ENCODE assay signal across 5 fruit fly cellular contexts in the genomic region with DNA sequence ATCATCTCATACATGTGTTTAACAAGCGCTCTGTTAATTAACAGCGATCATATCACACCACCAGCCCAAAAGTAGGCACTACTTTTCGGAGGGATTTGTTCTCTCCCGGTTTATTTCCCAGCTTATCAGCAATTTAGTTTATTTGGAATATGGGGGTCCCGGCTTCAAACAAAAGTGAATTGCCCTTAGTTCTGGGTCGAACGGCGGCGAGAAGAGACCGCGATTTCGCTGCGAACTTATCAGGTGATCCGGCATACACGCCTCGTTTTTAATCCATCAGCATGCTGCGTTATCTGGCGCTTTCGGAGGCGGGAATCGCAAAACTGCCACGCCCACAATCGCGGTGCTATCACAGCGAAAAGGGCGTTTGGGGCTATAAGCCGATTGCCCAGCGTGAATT.
A peak's percentile ranks its signal among the peaks of the same experiment; 100 is the strongest.
TF ChIP-seq lines count a peak whose summit lies in the region.

A gene (plus strand): TSS at position 186 of the 400 bp plus-strand sequence.

- TF ChIP-seq CTCF in whole organism, embryonic (GFP tag; optimal IDR thresholded peaks at IDR 0.05; lab: Kevin White, UChicago), result no peak

TF ChIP-seq in whole organism, adult, 20 proteins besides CTCF, POLR2A, EP300 and RAD21:
- TF ChIP-seq tj (GFP tag; optimal IDR thresholded peaks at IDR 0.05; lab: Kevin White, UChicago) (peak; percentile 27), Mnt (GFP tag; optimal IDR thresholded peaks at IDR 0.05; lab: Kevin White, UChicago) (peak; percentile 53), CG7045 (GFP tag; optimal IDR thresholded peaks at IDR 0.05; lab: Kevin White, UChicago) (no peak), Clk (GFP tag; optimal IDR thresholded peaks at IDR 0.05; lab: Kevin White, UChicago) (no peak), kay (GFP tag; lab: Kevin White, UChicago; ENCODE audit: borderline replicate concordance) (no peak), CG12768 (GFP tag; optimal IDR thresholded peaks at IDR 0.05; lab: Kevin White, UChicago) (peak; percentile 22), bab1 (GFP tag; optimal IDR thresholded peaks at IDR 0.05; lab: Kevin White, UChicago) (peak; percentile 61), cic (GFP tag; optimal IDR thresholded peaks at IDR 0.05; lab: Kevin White, UChicago) (peak; percentile 61)

TF ChIP-seq in whole organism, embryonic, 481 proteins besides CTCF, POLR2A, EP300 and RAD21 (continues in another document):
- no peak for TF ChIP-seq CG11398 (GFP tag; optimal IDR thresholded peaks at IDR 0.05; lab: Kevin White, UChicago)
- no peak for TF ChIP-seq CG17568 (GFP tag; optimal IDR thresholded peaks at IDR 0.05; lab: Kevin White, UChicago)
- no peak for TF ChIP-seq Sry-δ (GFP tag; optimal IDR thresholded peaks at IDR 0.05; lab: Kevin White, UChicago)
- TF ChIP-seq mam (GFP tag; optimal IDR thresholded peaks at IDR 0.05; lab: Kevin White, UChicago), result no peak
- no peak for TF ChIP-seq Poxn (GFP tag; IDR thresholded peaks at IDR 0.05; lab: Robert Waterston, UW)
- peak; percentile 94 for TF ChIP-seq CG12769 (tag; optimal IDR thresholded peaks at IDR 0.05; lab: Kevin White, UChicago)
- peak; percentile 13 for TF ChIP-seq B-H2 (GFP tag; optimal IDR thresholded peaks at IDR 0.05; lab: Kevin White, UChicago)
- TF ChIP-seq CG17186 (GFP tag; optimal IDR thresholded peaks at IDR 0.05; lab: Kevin White, UChicago), result no peak
- TF ChIP-seq pb (GFP tag; optimal IDR thresholded peaks at IDR 0.05; lab: Kevin White, UChicago), result no peak
- peak; percentile 16; the same call in 1 of the 2 replicates for TF ChIP-seq NFAT (GFP tag; IDR thresholded peaks at IDR 0.05; lab: Robert Waterston, UW)
- TF ChIP-seq E2f2 (GFP tag; IDR thresholded peaks at IDR 0.05; lab: Robert Waterston, UW), result no peak
- no peak for TF ChIP-seq CG12104 (GFP tag; optimal IDR thresholded peaks at IDR 0.05; lab: Kevin White, UChicago)
- TF ChIP-seq tna (GFP tag; IDR thresholded peaks at IDR 0.05; lab: Robert Waterston, UW; ENCODE audit: partially characterized antibody), result no peak
- no peak for TF ChIP-seq odd (GFP tag; optimal IDR thresholded peaks at IDR 0.05; lab: Kevin White, UChicago)
- TF ChIP-seq CG10274 (GFP tag; optimal IDR thresholded peaks at IDR 0.05; lab: Kevin White, UChicago), result no peak
- TF ChIP-seq CG3065 (GFP tag; optimal IDR thresholded peaks at IDR 0.05; lab: Kevin White, UChicago), result peak; percentile 55
- no peak for TF ChIP-seq Gsc (GFP tag; IDR thresholded peaks at IDR 0.05; lab: Robert Waterston, UW)
- TF ChIP-seq br (optimal IDR thresholded peaks at IDR 0.05; lab: Kevin White, UChicago), result no peak
- TF ChIP-seq HmgZ (tag; optimal IDR thresholded peaks at IDR 0.05; lab: Kevin White, UChicago), result peak; percentile 31
- TF ChIP-seq Antp (GFP tag; optimal IDR thresholded peaks at IDR 0.05; lab: Kevin White, UChicago), result no peak

TF ChIP-seq in whole organism, prepupa, 60 proteins besides CTCF, POLR2A, EP300 and RAD21:
- no peak for TF ChIP-seq CG11294 (GFP tag; IDR thresholded peaks at IDR 0.05; lab: Robert Waterston, UW)
- no peak for TF ChIP-seq lz (GFP tag; optimal IDR thresholded peaks at IDR 0.05; lab: Kevin White, UChicago)
- TF ChIP-seq OdsH (GFP tag; optimal IDR thresholded peaks at IDR 0.05; lab: Kevin White, UChicago), result no peak
- no peak for TF ChIP-seq CG6792 (GFP tag; optimal IDR thresholded peaks at IDR 0.05; lab: Kevin White, UChicago)
- TF ChIP-seq Eip75B (GFP tag; optimal IDR thresholded peaks at IDR 0.05; lab: Kevin White, UChicago), result no peak
- TF ChIP-seq CG8319 (GFP tag; optimal IDR thresholded peaks at IDR 0.05; lab: Kevin White, UChicago), result no peak
- TF ChIP-seq fkh (GFP tag; optimal IDR thresholded peaks at IDR 0.05; lab: Kevin White, UChicago), result peak; percentile 10
- TF ChIP-seq Eip78C (GFP tag; lab: Kevin White, UChicago), result peak; percentile 51
- no peak for TF ChIP-seq salr (GFP tag; optimal IDR thresholded peaks at IDR 0.05; lab: Kevin White, UChicago)
- no peak for TF ChIP-seq CG8632 (GFP tag; optimal IDR thresholded peaks at IDR 0.05; lab: Kevin White, UChicago)
- TF ChIP-seq CG7368 (GFP tag; optimal IDR thresholded peaks at IDR 0.05; lab: Kevin White, UChicago), result no peak
- peak; percentile 3 for TF ChIP-seq Blimp-1 (GFP tag; optimal IDR thresholded peaks at IDR 0.05; lab: Kevin White, UChicago)
- TF ChIP-seq Hr39 (GFP tag; optimal IDR thresholded peaks at IDR 0.05; lab: Kevin White, UChicago), result no peak
- TF ChIP-seq Gug (GFP tag; IDR thresholded peaks at IDR 0.05; lab: Robert Waterston, UW), result 0 out of 2 replicates have a peak, but pooled peaks have one; percentile 31

TF ChIP-seq in whole organism, pupa, 21 proteins besides CTCF, POLR2A, EP300 and RAD21:
- TF ChIP-seq CG13204 (GFP tag; optimal IDR thresholded peaks at IDR 0.05; lab: Kevin White, UChicago) (no peak), rn (GFP tag; IDR thresholded peaks at IDR 0.05; lab: Robert Waterston, UW) (no peak), CG10348 (GFP tag; IDR thresholded peaks at IDR 0.05; lab: Robert Waterston, UW) (no peak), Snoo (tag; optimal IDR thresholded peaks at IDR 0.05; lab: Kevin White, UChicago) (no peak), fd96Ca (GFP tag; IDR thresholded peaks at IDR 0.05; lab: Robert Waterston, UW) (0 out of 3 replicates have a peak, but pooled peaks have one; percentile 20), EcR (GFP tag; optimal IDR thresholded peaks at IDR 0.05; lab: Kevin White, UChicago) (peak; percentile 40)

TF ChIP-seq in whole organism, wandering third instar larva, 38 proteins besides CTCF, POLR2A, EP300 and RAD21:
- TF ChIP-seq Abd-B (GFP tag; optimal IDR thresholded peaks at IDR 0.05; lab: Kevin White, UChicago), result no peak
- TF ChIP-seq Rel (GFP tag; optimal IDR thresholded peaks at IDR 0.05; lab: Kevin White, UChicago), result no peak
- peak; percentile 77 for TF ChIP-seq Rel (tag; optimal IDR thresholded peaks at IDR 0.05; lab: Kevin White, UChicago)
- TF ChIP-seq woc (GFP tag; optimal IDR thresholded peaks at IDR 0.05; lab: Kevin White, UChicago), result no peak
- peak; percentile 14 for TF ChIP-seq Hr83 (GFP tag; optimal IDR thresholded peaks at IDR 0.05; lab: Kevin White, UChicago; ENCODE audit: poor library complexity, severe bottlenecking)
- TF ChIP-seq Myc (optimal IDR thresholded peaks at IDR 0.05; lab: Kevin White, UChicago), result peak; percentile 45
